Fruit fly (Drosophila melanogaster): ENCODE results near the gene CG43246.
A peak's percentile ranks its signal among the peaks of the same experiment; 100 is the strongest.

CG43246 gene

dm6 chr3L:14537435-14537991 lies 1.1 kb downstream of the CG43246 start, which contains the start of gene Mpcp2 (continued):
- TF ChIP-seq HLH3B (GFP tag; IDR thresholded peaks at IDR 0.05) (no peak), ac (GFP tag; optimal IDR thresholded peaks at IDR 0.05) (no peak), Oaz (GFP tag; IDR thresholded peaks at IDR 0.05) (no peak), CG14710 (tag; optimal IDR thresholded peaks at IDR 0.05) (peak; percentile 72), cato (GFP tag; optimal IDR thresholded peaks at IDR 0.05; ENCODE audit: borderline replicate concordance) (no peak), Kr (GFP tag; optimal IDR thresholded peaks at IDR 0.05) (no peak), Dref (GFP tag; IDR thresholded peaks at IDR 0.05) (no peak), amos (GFP tag; IDR thresholded peaks at IDR 0.05; ENCODE audit: partially characterized antibody) (peak; percentile 73), nom (GFP tag; optimal IDR thresholded peaks at IDR 0.05) (peak; percentile 55), ham (GFP tag; IDR thresholded peaks at IDR 0.05) (no peak), Gug (GFP tag; IDR thresholded peaks at IDR 0.05) (peak; percentile 18; the same call in 1 of the 4 replicates), fd64A (GFP tag; optimal IDR thresholded peaks at IDR 0.05) (no peak), ssp (GFP tag; IDR thresholded peaks at IDR 0.05) (no peak), B-H2 (GFP tag; optimal IDR thresholded peaks at IDR 0.05) (peak; percentile 56), CG11695 (GFP tag; IDR thresholded peaks at IDR 0.05) (no peak), en (GFP tag; optimal IDR thresholded peaks at IDR 0.05) (no peak), Ets65A (GFP tag) (peak; percentile 17), CG33557 (GFP tag; optimal IDR thresholded peaks at IDR 0.05) (peak; percentile 12), trh (GFP tag; optimal IDR thresholded peaks at IDR 0.05) (no peak), gro (GFP tag; optimal IDR thresholded peaks at IDR 0.05) (peak; percentile 31), CG17385 (GFP tag; optimal IDR thresholded peaks at IDR 0.05) (peak; percentile 28), CG2199 (GFP tag; IDR thresholded peaks at IDR 0.05) (peak; percentile 91), Dip3 (GFP tag; optimal IDR thresholded peaks at IDR 0.05) (peak; percentile 65), Ada2b (GFP tag; IDR thresholded peaks at IDR 0.05) (no peak; the same call in 1 of the 2 replicates), odd (GFP tag; optimal IDR thresholded peaks at IDR 0.05) (peak; percentile 40), CG13424 (tag; optimal IDR thresholded peaks at IDR 0.05) (peak; percentile 49), fru (optimal IDR thresholded peaks at IDR 0.05) (no peak), shn (GFP tag; optimal IDR thresholded peaks at IDR 0.05) (no peak), tgo (GFP tag; IDR thresholded peaks at IDR 0.05) (no peak), dm (GFP tag; optimal IDR thresholded peaks at IDR 0.05) (peak; percentile 34), dysf (GFP tag; IDR thresholded peaks at IDR 0.05) (no peak), Hr78 (GFP tag; optimal IDR thresholded peaks at IDR 0.05) (no peak), bsh (GFP tag; optimal IDR thresholded peaks at IDR 0.05) (peak; percentile 2 to 10), CG16779 (GFP tag; IDR thresholded peaks at IDR 0.05) (no peak), Optix (GFP tag; IDR thresholded peaks at IDR 0.05) (no peak), Opbp (GFP tag; IDR thresholded peaks at IDR 0.05; ENCODE audit: partially characterized antibody) (peak; percentile 74), CG11247 (GFP tag; IDR thresholded peaks at IDR 0.05) (no peak), danr (GFP tag; IDR thresholded peaks at IDR 0.05) (no peak), CG32532 (GFP tag; IDR thresholded peaks at IDR 0.05) (no peak; the same call in 1 of the 2 replicates), org-1 (GFP tag; optimal IDR thresholded peaks at IDR 0.05) (no peak), CG14667 (GFP tag; IDR thresholded peaks at IDR 0.05) (no peak), CG12659 (GFP tag; optimal IDR thresholded peaks at IDR 0.05) (peak; percentile 85), CG12104 (GFP tag; optimal IDR thresholded peaks at IDR 0.05) (no peak), CG17802 (tag; optimal IDR thresholded peaks at IDR 0.05) (no peak), tx (GFP tag; optimal IDR thresholded peaks at IDR 0.05) (no peak), CG18262 (tag; optimal IDR thresholded peaks at IDR 0.05) (no peak), BtbVII (GFP tag; optimal IDR thresholded peaks at IDR 0.05) (peak; percentile 63), Xbp1 (GFP tag; optimal IDR thresholded peaks at IDR 0.05) (peak; percentile 9), knrl (GFP tag; IDR thresholded peaks at IDR 0.05; ENCODE audit: partially characterized antibody) (peak; percentile 54; the same call in 1 of the 3 replicates), eyg (GFP tag; optimal IDR thresholded peaks at IDR 0.05) (no peak), CG13624 (GFP tag; optimal IDR thresholded peaks at IDR 0.05) (peak; percentile 28)
